Fruit fly (Drosophila melanogaster) whole organism, embryonic: ENCODE measurements around the gene Neurl4.

Experiments used
- Abd-B ChIP-seq: fragments of 200-800 bp; sonication (Bioruptor generic); optimal IDR thresholded peaks from 2 replicates; lab custom pipeline; 2018; ENCODE audit warnings: missing biosample characterization, mild to moderate bottlenecking, missing genetic modification characterization, moderate library complexity
- Bgb ChIP-seq: fragments of 200-800 bp; sonication (Bioruptor generic); IDR thresholded peaks from 2 replicates; pipeline ENCODE4 v1.3.6; 2022; ENCODE audit warnings: missing biosample characterization, missing genetic modification characterization; ENCODE audit not compliant: partially characterized antibody
- CG12744 ChIP-seq: fragments of 200-800 bp; sonication (Bioruptor generic); optimal IDR thresholded peaks from 2 replicates; lab custom pipeline; 2016; ENCODE audit warnings: missing biosample characterization, missing genetic modification characterization
- CG13296 ChIP-seq: fragments of 200-800 bp; sonication (Bioruptor generic); optimal IDR thresholded peaks from 3 replicates; lab custom pipeline; 2018; ENCODE audit warnings: missing biosample characterization, mild to moderate bottlenecking, missing genetic modification characterization
- CG13624 ChIP-seq: fragments of 200-800 bp; sonication (Bioruptor generic); optimal IDR thresholded peaks from 2 replicates; lab custom pipeline; 2016; ENCODE audit warnings: missing biosample characterization, missing genetic modification characterization
- CG1529 ChIP-seq: fragments of 200-800 bp; sonication (Bioruptor generic); optimal IDR thresholded peaks from 3 replicates; lab custom pipeline; 2018; ENCODE audit warnings: missing biosample characterization, missing genetic modification characterization
- CG1603 ChIP-seq: fragments of 200-800 bp; sonication (Bioruptor generic); optimal IDR thresholded peaks from 2 replicates; lab custom pipeline; 2019; ENCODE audit warnings: missing biosample characterization, mild to moderate bottlenecking, missing genetic modification characterization, moderate library complexity
- CG17385 ChIP-seq: fragments of 200-800 bp; sonication (Bioruptor generic); optimal IDR thresholded peaks from 3 replicates; lab custom pipeline; 2018; ENCODE audit warnings: missing biosample characterization, mild to moderate bottlenecking, missing genetic modification characterization
- CG18599 ChIP-seq: fragments of 200-800 bp; sonication (Bioruptor generic); optimal IDR thresholded peaks from 3 replicates; lab custom pipeline; 2017; ENCODE audit warnings: missing biosample characterization, missing genetic modification characterization, mild to moderate bottlenecking, moderate library complexity, missing genetic modification reagents
- CG30020 ChIP-seq: fragments of 200-800 bp; optimal IDR thresholded peaks from 2 replicates; lab custom pipeline; 2019; ENCODE audit warnings: missing biosample characterization, mild to moderate bottlenecking, missing genetic modification characterization, moderate library complexity
- CG3065 ChIP-seq: fragments of 200-800 bp; sonication (Bioruptor generic); optimal IDR thresholded peaks from 2 replicates; lab custom pipeline; 2016; ENCODE audit warnings: missing biosample characterization, missing genetic modification characterization
- CG31224 ChIP-seq: fragments of 200-800 bp; sonication (Bioruptor generic); IDR thresholded peaks from 2 replicates; pipeline ENCODE4 v1.3.6; 2022; ENCODE audit warnings: missing biosample characterization, missing genetic modification characterization
- CG34376 ChIP-seq: fragments of 200-800 bp; sonication (Bioruptor generic); optimal IDR thresholded peaks from 2 replicates; lab custom pipeline; 2018; ENCODE audit warnings: missing biosample characterization, mild to moderate bottlenecking, missing genetic modification characterization
- CG6854 ChIP-seq: fragments of 200-800 bp; sonication (Bioruptor generic); optimal IDR thresholded peaks from 3 replicates; lab custom pipeline; 2017; ENCODE audit warnings: missing biosample characterization, mild to moderate bottlenecking, missing genetic modification characterization
- CG7271 ChIP-seq: fragments of 200-800 bp; sonication (Bioruptor generic); optimal IDR thresholded peaks from 2 replicates; lab custom pipeline; 2018; ENCODE audit warnings: missing biosample characterization, mild to moderate bottlenecking, missing genetic modification characterization, moderate library complexity
- CG7839 ChIP-seq: fragments of 200-800 bp; sonication (Bioruptor generic); optimal IDR thresholded peaks from 3 replicates; lab custom pipeline; 2018; ENCODE audit warnings: missing biosample characterization, mild to moderate bottlenecking, missing genetic modification characterization, moderate library complexity
- CG9609 ChIP-seq: fragments of 200-800 bp; sonication (Bioruptor generic); optimal IDR thresholded peaks from 3 replicates; lab custom pipeline; 2016; ENCODE audit warnings: missing biosample characterization, missing genetic modification characterization
- Eip74EF ChIP-seq, 2 experiments: fragments of 200-800 bp in 1 of 2; fragments of >200 bp in 1 of 2; sonication (Bioruptor generic) in 1 of 2; optimal IDR thresholded peaks; 2 replicates each; lab custom pipeline; 2017 to 2019; ENCODE audit warnings: missing biosample characterization in 2 of 2, missing genetic modification characterization in 2 of 2, mild to moderate bottlenecking in 1 of 2, moderate library complexity in 1 of 2
- Ets97D ChIP-seq: fragments of 200-800 bp; sonication (Bioruptor generic); optimal IDR thresholded peaks from 3 replicates; lab custom pipeline; 2016; ENCODE audit warnings: missing biosample characterization, missing genetic modification characterization
- HLH4C ChIP-seq: fragments of 200-800 bp; sonication (Bioruptor generic); IDR thresholded peaks from 3 replicates; pipeline ENCODE4 v1.3.6; 2022; ENCODE audit warnings: missing biosample characterization, missing genetic modification characterization; ENCODE audit not compliant: partially characterized antibody
- Hr3 ChIP-seq: fragments of 200-800 bp; sonication (Bioruptor generic); optimal IDR thresholded peaks from 3 replicates; lab custom pipeline; 2016; ENCODE audit warnings: missing biosample characterization, missing genetic modification characterization
- Hsf ChIP-seq: fragments of 200-800 bp; sonication (Bioruptor generic); optimal IDR thresholded peaks from 3 replicates; lab custom pipeline; 2016; ENCODE audit warnings: missing biosample characterization, missing genetic modification characterization
- Lpt ChIP-seq: fragments of >200 bp; optimal IDR thresholded peaks from 2 replicates; lab custom pipeline; 2018; ENCODE audit warnings: missing biosample characterization, missing genetic modification characterization
- MBD-R2 ChIP-seq: fragments of 200-800 bp; sonication (Bioruptor generic); IDR thresholded peaks from 2 replicates; pipeline ENCODE4 v1.3.6; 2022; ENCODE audit warnings: missing biosample characterization, missing genetic modification characterization
- NfI ChIP-seq: fragments of 200-800 bp; sonication (Bioruptor generic); optimal IDR thresholded peaks from 3 replicates; lab custom pipeline; 2018; ENCODE audit warnings: missing biosample characterization, mild to moderate bottlenecking, missing genetic modification characterization, moderate library complexity
- Sry-β ChIP-seq: fragments of 200-800 bp; sonication (Bioruptor generic); optimal IDR thresholded peaks from 2 replicates; lab custom pipeline; 2018; ENCODE audit warnings: missing biosample characterization, mild to moderate bottlenecking, missing genetic modification characterization, moderate library complexity
- Taf1 ChIP-seq: fragments of 200-800 bp; sonication (Bioruptor generic); IDR thresholded peaks from 2 replicates; pipeline ENCODE4 v1.3.6; 2022; ENCODE audit warnings: missing biosample characterization, missing genetic modification characterization
- amos ChIP-seq: fragments of 200-800 bp; sonication (Bioruptor generic); IDR thresholded peaks from 2 replicates; pipeline ENCODE4 v1.3.6; 2022; ENCODE audit warnings: missing biosample characterization, missing genetic modification characterization; ENCODE audit not compliant: partially characterized antibody
- ato ChIP-seq: fragments of 200-800 bp; sonication (Bioruptor generic); IDR thresholded peaks from 2 replicates; pipeline ENCODE4 v1.3.6; 2022; ENCODE audit warnings: missing biosample characterization, missing genetic modification characterization; ENCODE audit not compliant: partially characterized antibody
- bigmax ChIP-seq: fragments of 200-800 bp; sonication (Bioruptor generic); optimal IDR thresholded peaks from 2 replicates; lab custom pipeline; 2018; ENCODE audit warnings: missing biosample characterization, mild to moderate bottlenecking, missing genetic modification characterization
- btn ChIP-seq: fragments of 200-800 bp; sonication (Bioruptor generic); optimal IDR thresholded peaks from 2 replicates; lab custom pipeline; 2016; ENCODE audit warnings: missing biosample characterization, missing genetic modification characterization
- cg ChIP-seq: fragments of 200-800 bp; sonication (Bioruptor generic); optimal IDR thresholded peaks from 3 replicates; lab custom pipeline; 2019; ENCODE audit warnings: missing biosample characterization, mild to moderate bottlenecking, missing genetic modification characterization, moderate library complexity
- chif ChIP-seq, 2 experiments: fragments of 200-800 bp; sonication (Bioruptor generic); optimal IDR thresholded peaks; 3 replicates each; lab custom pipeline; 2016; ENCODE audit warnings: missing biosample characterization in 2 of 2, missing genetic modification characterization in 2 of 2
- corto ChIP-seq: fragments of 200-800 bp; sonication (Bioruptor generic); optimal IDR thresholded peaks from 2 replicates; lab custom pipeline; 2016; ENCODE audit warnings: missing biosample characterization, mild to moderate bottlenecking, missing genetic modification characterization, moderate library complexity
- crol ChIP-seq: fragments of 200-800 bp; sonication (Bioruptor generic); IDR thresholded peaks from 2 replicates; pipeline ENCODE4 v1.3.6; 2022; ENCODE audit warnings: missing biosample characterization, missing genetic modification characterization
- disco-r ChIP-seq: fragments of 200-800 bp; sonication (Bioruptor generic); optimal IDR thresholded peaks from 2 replicates; lab custom pipeline; 2016; ENCODE audit warnings: missing biosample characterization, missing genetic modification characterization
- dpn ChIP-seq, 2 experiments: fragments of 200-800 bp; sonication (Bioruptor generic); optimal IDR thresholded peaks; 3 replicates each; lab custom pipeline; 2016; ENCODE audit warnings: missing biosample characterization in 2 of 2, missing genetic modification characterization in 2 of 2
- esg ChIP-seq: fragments of 200-800 bp; sonication (Bioruptor generic); conservative IDR thresholded peaks from 2 replicates; pipeline ENCODE4 v1.3.6; 2022; ENCODE audit warnings: missing biosample characterization, missing genetic modification characterization
- grau ChIP-seq: fragments of 200-800 bp; optimal IDR thresholded peaks from 3 replicates; lab custom pipeline; 2019; ENCODE audit warnings: missing biosample characterization, mild to moderate bottlenecking, missing genetic modification characterization, moderate library complexity
- insv ChIP-seq, 2 experiments: fragments of 200-800 bp; sonication (Bioruptor generic); optimal IDR thresholded peaks; 3 replicates each; lab custom pipeline; 2016 to 2018; ENCODE audit warnings: missing biosample characterization in 2 of 2, missing genetic modification characterization in 2 of 2
- jing ChIP-seq: fragments of 200-800 bp; sonication (Bioruptor generic); optimal IDR thresholded peaks from 2 replicates; lab custom pipeline; 2018; ENCODE audit warnings: missing biosample characterization, mild to moderate bottlenecking, missing genetic modification characterization
- knrl ChIP-seq: fragments of 200-800 bp; sonication (Bioruptor generic); IDR thresholded peaks from 3 replicates; pipeline ENCODE4 v1.3.6; 2022; ENCODE audit warnings: missing biosample characterization, missing genetic modification characterization; ENCODE audit not compliant: partially characterized antibody
- mirr ChIP-seq: fragments of 200-800 bp; sonication (Bioruptor generic); optimal IDR thresholded peaks from 3 replicates; lab custom pipeline; 2018; ENCODE audit warnings: missing biosample characterization, mild to moderate bottlenecking, missing genetic modification characterization
- ro ChIP-seq: fragments of 200-800 bp; sonication (Bioruptor generic); IDR thresholded peaks from 2 replicates; pipeline ENCODE4 v1.3.6; 2022; ENCODE audit warnings: missing biosample characterization, missing genetic modification characterization
- row ChIP-seq: fragments of 200-800 bp; sonication (Bioruptor generic); IDR thresholded peaks from 3 replicates; pipeline ENCODE4 v1.3.6; 2022; ENCODE audit warnings: missing biosample characterization, missing genetic modification characterization
- sd ChIP-seq: fragments of 200-800 bp; sonication (Bioruptor generic); optimal IDR thresholded peaks from 3 replicates; lab custom pipeline; 2018; ENCODE audit warnings: missing biosample characterization, mild to moderate bottlenecking, missing genetic modification characterization, moderate library complexity
- sob ChIP-seq: fragments of 200-800 bp; sonication (Bioruptor generic); IDR thresholded peaks from 2 replicates; pipeline ENCODE4 v1.3.6; 2022; ENCODE audit warnings: missing biosample characterization, missing genetic modification characterization
- vfl ChIP-seq: fragments of 200-800 bp; sonication (Bioruptor generic); optimal IDR thresholded peaks from 2 replicates; lab custom pipeline; 2016; ENCODE audit warnings: missing biosample characterization, missing genetic modification characterization
- zfh1 ChIP-seq: fragments of 200-800 bp; sonication (Bioruptor generic); IDR thresholded peaks from 3 replicates; pipeline ENCODE4 v1.3.6; 2022; ENCODE audit warnings: missing biosample characterization, missing genetic modification characterization

The Neurl4 gene

dm6 chr3L:14002524-14003135, 47.1 kb downstream of the Neurl4 start (continued):
- no peak for TF ChIP-seq CG7839
- TF ChIP-seq esg (GFP tag; lab: Robert Waterston, UW): no peak
- no peak for TF ChIP-seq knrl (GFP tag; lab: Robert Waterston, UW)
- TF ChIP-seq grau (tag; lab: Kevin White, UChicago): peak; percentile 6
- no peak for TF ChIP-seq zfh1 (GFP tag; lab: Robert Waterston, UW)
- TF ChIP-seq mirr (GFP tag; lab: Kevin White, UChicago): peak; percentile 37
- TF ChIP-seq bigmax: no peak
- TF ChIP-seq row: peak; percentile 16; the same call in 1 of the 3 replicates
- no peak for TF ChIP-seq vfl
- TF ChIP-seq Lpt (GFP tag; lab: Kevin White, UChicago): no peak
- TF ChIP-seq dpn (GFP tag; optimal IDR thresholded peaks at IDR 0.05; lab: Kevin White, UChicago): no peak
- TF ChIP-seq CG1529 (GFP tag; lab: Kevin White, UChicago): no peak
- no peak; the same call in 1 of the 2 replicates for TF ChIP-seq sob (GFP tag; lab: Robert Waterston, UW)
- peak; percentile 28; the same call in 1 of the 2 replicates for TF ChIP-seq amos (GFP tag; lab: Robert Waterston, UW)
- TF ChIP-seq Hr3 (GFP tag; lab: Kevin White, UChicago): no peak
- no peak for TF ChIP-seq crol
- peak; percentile 76 for TF ChIP-seq Abd-B
- TF ChIP-seq CG34376 (GFP tag; lab: Kevin White, UChicago): no peak
- no peak for TF ChIP-seq NfI (GFP tag; lab: Kevin White, UChicago)
- TF ChIP-seq CG18599 (GFP tag; lab: Kevin White, UChicago): peak; percentile 35
- no peak for TF ChIP-seq CG13296 (GFP tag; lab: Kevin White, UChicago)
- TF ChIP-seq chif (GFP tag; optimal IDR thresholded peaks at IDR 0.05; lab: Kevin White, UChicago): no peak
- no peak for TF ChIP-seq CG6854
- no peak for TF ChIP-seq CG30020 (tag; lab: Kevin White, UChicago)
- peak; percentile 36; the same call in 1 of the 2 replicates for TF ChIP-seq Bgb (GFP tag; lab: Robert Waterston, UW)
- TF ChIP-seq CG3065: no peak
- TF ChIP-seq insv (GFP tag; optimal IDR thresholded peaks at IDR 0.05; lab: Kevin White, UChicago): no peak
- TF ChIP-seq btn (GFP tag; lab: Kevin White, UChicago): no peak
- no peak for TF ChIP-seq disco-r (GFP tag; lab: Kevin White, UChicago)
- no peak for TF ChIP-seq corto
- TF ChIP-seq CG13624: peak; percentile 29
- no peak for TF ChIP-seq HLH4C
- TF ChIP-seq CG12744 (GFP tag; lab: Kevin White, UChicago): no peak
- no peak for TF ChIP-seq Taf1 (GFP tag; lab: Robert Waterston, UW)
- TF ChIP-seq jing (GFP tag; lab: Kevin White, UChicago): no peak
- peak; percentile 42; the same call in 1 of the 2 replicates for TF ChIP-seq MBD-R2 (GFP tag; lab: Robert Waterston, UW)
- TF ChIP-seq Eip74EF (GFP tag; optimal IDR thresholded peaks at IDR 0.05; lab: Kevin White, UChicago): peak in 1 of 2 experiments; percentile 35
- TF ChIP-seq Sry-β (GFP tag; lab: Kevin White, UChicago): no peak
- TF ChIP-seq CG1603 (tag; lab: Kevin White, UChicago): peak; percentile 58
- TF ChIP-seq CG9609: no peak
- TF ChIP-seq Ets97D: peak; percentile 49
- TF ChIP-seq CG31224 (GFP tag; lab: Robert Waterston, UW): no peak
- TF ChIP-seq Hsf (GFP tag; lab: Kevin White, UChicago): no peak
- peak; percentile 99 for TF ChIP-seq CG17385 (GFP tag; lab: Kevin White, UChicago)
- peak; percentile 95 for TF ChIP-seq cg (GFP tag; lab: Kevin White, UChicago)
- no peak for TF ChIP-seq CG7271 (tag; lab: Kevin White, UChicago)
- TF ChIP-seq ato: no peak
- no peak for TF ChIP-seq ro (GFP tag; lab: Robert Waterston, UW)
- TF ChIP-seq sd (tag; lab: Kevin White, UChicago): peak; percentile 89
